Worm (Caenorhabditis elegans) whole organism, young adult: ENCODE measurements around the gene Y39A3CL.3.

ENCODE experiments used
- Y67H2A.10 ChIP-seq: fragments of 200-800 bp; sonication (Bioruptor generic); conservative IDR thresholded peaks from 2 replicates; pipeline ENCODE4 v1.3.6; 2022; ENCODE audit warnings: missing genetic modification reagents, missing genetic modification characterization, missing compliant biosample characterization
- ama-1 ChIP-seq, 3 experiments: fragments of 150-350 bp in 1 of 3; sonication (generic microtip) in 2 of 3; optimal IDR thresholded peaks; 2 replicates each; lab custom pipeline; 2014 to 2018; ENCODE audit warnings: missing biosample characterization in 2 of 3, missing genetic modification characterization in 2 of 3, missing genetic modification reagents in 2 of 3
- ceh-100 ChIP-seq: fragments of 200-800 bp; sonication (Bioruptor generic); IDR thresholded peaks from 2 replicates; pipeline ENCODE4 v1.3.6; 2022; ENCODE audit warnings: missing genetic modification reagents, missing genetic modification characterization, missing compliant biosample characterization
- ceh-40 ChIP-seq: fragments of 200-800 bp; sonication (Bioruptor generic); IDR thresholded peaks from 2 replicates; pipeline ENCODE4 v1.3.6; 2022; ENCODE audit warnings: missing genetic modification characterization, missing compliant biosample characterization
- dpff-1 ChIP-seq: sonication (generic microtip); optimal IDR thresholded peaks from 2 replicates; lab custom pipeline; 2017; ENCODE audit warnings: mild to moderate bottlenecking, missing genetic modification characterization, missing compliant biosample characterization
- madf-6 ChIP-seq: fragments of 200-800 bp; sonication (Bioruptor generic); IDR thresholded peaks from 2 replicates; pipeline ENCODE4 v1.3.6; 2022; ENCODE audit warnings: missing genetic modification reagents, missing genetic modification characterization, missing compliant biosample characterization
- nhr-90 ChIP-seq: sonication (generic microtip); optimal IDR thresholded peaks from 2 replicates; lab custom pipeline; 2016; ENCODE audit warnings: missing genotype, mild to moderate bottlenecking, missing genetic modification characterization, missing compliant biosample characterization
- snpc-4 ChIP-seq, 5 experiments: fragments of 150-350 bp in 1 of 5; sonication (generic microtip) in 4 of 5; optimal IDR thresholded peaks; 2 replicates each; lab custom pipeline; 2014 to 2018; ENCODE audit warnings: missing genetic modification characterization in 5 of 5, missing biosample characterization in 3 of 5, antibody characterized with exemption in 2 of 5, mild to moderate bottlenecking in 2 of 5, missing compliant biosample characterization in 2 of 5, missing genotype in 2 of 5, moderate library complexity in 2 of 5, missing genetic modification reagents in 1 of 5
- tbp1 ChIP-seq: fragments of 200-800 bp; sonication (Bioruptor generic); optimal IDR thresholded peaks from 2 replicates; lab custom pipeline; 2018; ENCODE audit warnings: mild to moderate bottlenecking, missing genetic modification characterization, missing compliant biosample characterization
- unc-62 ChIP-seq: fragments of 150-350 bp; optimal IDR thresholded peaks from 2 replicates; lab custom pipeline; 2014; ENCODE audit warnings: missing biosample characterization, missing genetic modification reagents, missing genetic modification characterization
- zim-3 ChIP-seq: sonication (generic microtip); optimal IDR thresholded peaks from 2 replicates; lab custom pipeline; 2017; ENCODE audit warnings: mild to moderate bottlenecking, missing genetic modification characterization, moderate library complexity, missing compliant biosample characterization
- ztf-28 ChIP-seq: fragments of 200-800 bp; sonication (Bioruptor generic); IDR thresholded peaks from 2 replicates; pipeline ENCODE4 v1.3.6; 2022; ENCODE audit warnings: missing genetic modification reagents, missing genetic modification characterization, missing compliant biosample characterization

- TF ChIP-seq Y67H2A.10 (no peak), snpc-4 (GFP tag; optimal IDR thresholded peaks at IDR 0.05; lab: Kevin White, UChicago) (no peak), snpc-4 (tag; optimal IDR thresholded peaks at IDR 0.05; lab: Kevin White, UChicago) (no peak), madf-6 (GFP tag; lab: Robert Waterston, UW) (peak; percentile 20; the same call in 1 of the 2 replicates), ama-1 (optimal IDR thresholded peaks at IDR 0.05; lab: Kevin White, UChicago) (no peak), ama-1 (GFP tag; optimal IDR thresholded peaks at IDR 0.05; lab: Kevin White, UChicago) (no peak), dpff-1 (no peak), tbp1 (GFP tag; lab: Kevin White, UChicago) (peak; percentile 86), ztf-28 (no peak), zim-3 (tag; lab: Kevin White, UChicago) (no peak), ceh-40 (GFP tag; lab: Robert Waterston, UW) (no peak), nhr-90 (tag; lab: Kevin White, UChicago) (peak; percentile 48), ceh-100 (GFP tag; lab: Robert Waterston, UW) (no peak), unc-62 (GFP tag; lab: Kevin White, UChicago) (no peak)
These were observed 34.5 kb upstream of the Y39A3CL.3 start for ce11 chrIII:1743081-1743480.
